Worm (Caenorhabditis elegans): ENCODE results near the gene F59E11.2.

F59E11.2 gene

ce11 chrV:9001175-9001574 lies at the start of gene F59E11.2:
Gene F59E11.2, plus strand, starts transcription at chrV:9001475.
- TF ChIP-seq unc-120 (tag; optimal IDR thresholded peaks at IDR 0.05; ENCODE audit: poor library complexity, severe bottlenecking) (no peak), ceh-39 (tag; optimal IDR thresholded peaks at IDR 0.05) (no peak), flh-1 (GFP tag; optimal IDR thresholded peaks at IDR 0.05) (no peak), elt-1 (tag; optimal IDR thresholded peaks at IDR 0.05; ENCODE audit: borderline replicate concordance, insufficient read depth) (no peak)

DNA sequence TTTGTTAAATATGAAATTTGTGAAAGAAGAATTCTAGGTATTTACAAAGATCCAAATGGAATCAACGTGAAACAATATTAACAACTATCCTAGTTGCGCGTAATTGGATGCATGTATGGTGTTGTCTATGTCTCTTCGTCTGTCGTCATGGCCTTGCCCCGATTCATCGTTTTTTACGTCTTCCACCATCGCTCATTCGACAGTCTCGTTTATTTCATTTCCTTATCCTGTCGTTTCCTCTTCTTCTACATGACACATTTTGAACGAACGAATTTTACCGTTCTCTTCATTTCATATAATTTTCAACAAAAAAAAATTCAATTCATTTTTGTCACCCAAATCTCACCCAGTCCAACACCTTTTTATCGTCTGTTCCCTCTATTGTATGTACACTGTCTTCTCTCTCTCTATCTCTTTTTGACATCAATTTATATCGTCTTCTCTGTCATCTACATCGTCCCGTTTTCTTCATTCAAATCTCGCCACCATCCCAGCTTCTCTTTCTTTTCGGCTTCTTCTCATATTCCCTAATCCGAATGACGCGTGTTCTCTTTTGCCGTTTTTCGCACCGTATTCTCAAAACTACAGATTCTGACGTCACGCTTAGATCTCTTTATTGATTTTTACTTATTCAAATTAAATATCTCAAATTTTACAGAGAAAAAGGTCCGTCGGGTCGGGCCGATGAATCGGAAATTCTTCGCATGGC lies 44.7 kb upstream of the F59E11.2 start, which contains the start of gene ttc-17:
Gene ttc-17, plus strand, starts transcription at position 659 of the 709 bp plus-strand sequence.
- TF ChIP-seq ham-2 (GFP tag; optimal IDR thresholded peaks at IDR 0.05) (peak; percentile 17), tbx-8 (GFP tag; optimal IDR thresholded peaks at IDR 0.05) (no peak), zip-8 (tag; optimal IDR thresholded peaks at IDR 0.05) (no peak), ces-1 (GFP tag; optimal IDR thresholded peaks at IDR 0.05) (peak; percentile 34)

DNA sequence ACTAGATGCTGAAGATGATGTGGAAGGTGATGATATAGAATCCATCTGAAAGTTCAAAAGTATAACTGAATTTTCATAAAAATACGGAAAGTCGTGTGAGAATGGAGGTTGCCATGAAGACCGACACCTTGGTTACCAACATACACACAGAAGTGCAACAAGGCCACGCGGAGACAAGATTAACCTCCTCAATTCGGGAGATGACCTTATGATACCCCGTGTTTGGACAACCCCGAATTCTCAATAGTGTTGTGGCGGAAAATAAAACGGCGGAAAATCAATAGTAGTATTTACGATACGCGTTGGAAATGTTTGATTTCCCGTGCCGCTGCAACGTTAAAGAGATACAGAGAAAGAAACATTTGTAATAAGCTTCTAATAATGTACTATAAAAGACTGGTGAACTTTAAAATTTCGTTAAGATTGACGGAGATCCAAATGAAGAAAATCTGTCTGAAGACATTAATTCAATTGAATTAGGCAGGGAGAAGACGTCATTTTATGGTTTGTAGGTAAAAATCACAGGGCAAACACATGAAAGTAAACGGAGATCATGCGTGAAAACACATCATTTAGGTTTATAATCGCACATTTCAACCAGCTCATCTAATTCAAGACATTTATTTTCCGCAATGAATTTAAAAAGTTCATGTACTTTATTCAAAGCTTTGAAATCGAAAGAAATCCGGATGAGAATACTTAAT lies 37.1 kb upstream of the F59E11.2 start, which contains the start of gene nhr-44:
Gene nhr-44, minus strand, starts transcription at position 51 of the 704 bp plus-strand sequence.
- TF ChIP-seq flh-1 (GFP tag; optimal IDR thresholded peaks at IDR 0.05) (no peak), pha-4 (tag; optimal IDR thresholded peaks at IDR 0.05) (peak; percentile 50), elt-1 (tag; optimal IDR thresholded peaks at IDR 0.05; ENCODE audit: borderline replicate concordance, insufficient read depth) (peak; percentile 18)

- no peak for TF ChIP-seq snpc-4 (tag; optimal IDR thresholded peaks at IDR 0.05)
Measured at ce11 chrV:8966086-8966485, 35.2 kb upstream of the F59E11.2 start, which contains the start of gene nhr-219. Gene nhr-219, minus strand, starts transcription at chrV:8966186.

DNA sequence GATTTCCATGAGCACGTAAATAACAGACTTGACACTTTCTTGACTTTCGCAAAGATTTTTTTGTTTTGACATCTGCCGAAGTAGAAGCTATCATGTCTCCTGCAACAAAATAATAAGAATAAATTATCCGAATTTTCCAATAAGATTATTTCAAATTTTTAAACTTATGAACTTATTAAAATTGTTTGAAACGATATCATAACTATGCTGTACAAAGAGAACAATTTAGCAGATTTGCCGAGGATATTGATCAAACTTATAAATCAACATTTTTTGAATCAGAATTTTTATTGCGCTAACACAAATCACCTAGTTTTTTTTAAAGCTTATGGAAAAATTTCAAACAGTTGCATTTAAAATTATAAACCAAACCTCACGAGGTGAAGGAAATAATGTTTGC lies 29.0 kb upstream of the F59E11.2 start, which contains the start of gene nhr-195:
Gene nhr-195, minus strand, starts transcription at position 101 of the 400 bp plus-strand sequence.
- no peak for TF ChIP-seq pha-4 (tag; optimal IDR thresholded peaks at IDR 0.05)
- TF ChIP-seq lin-32 (GFP tag; optimal IDR thresholded peaks at IDR 0.05), result no peak
- no peak for TF ChIP-seq drap-1 (GFP tag; optimal IDR thresholded peaks at IDR 0.05)

ce11 chrV:8974889-8975422 lies 26.3 kb upstream of the F59E11.2 start, which contains the start of gene nhr-143:
Gene nhr-143, minus strand, starts transcription at chrV:8974939.
- no peak for TF ChIP-seq tbx-8 (GFP tag; optimal IDR thresholded peaks at IDR 0.05)
- TF ChIP-seq ceh-43 (GFP tag; optimal IDR thresholded peaks at IDR 0.05), result no peak
- no peak for TF ChIP-seq sem-2 (GFP tag; optimal IDR thresholded peaks at IDR 0.05)
- TF ChIP-seq unc-62 (GFP tag; optimal IDR thresholded peaks at IDR 0.05), result no peak
- no peak for TF ChIP-seq ztf-11 (tag; optimal IDR thresholded peaks at IDR 0.05)
- no peak for TF ChIP-seq elt-1 (tag; optimal IDR thresholded peaks at IDR 0.05; ENCODE audit: borderline replicate concordance, insufficient read depth)
- TF ChIP-seq nhr-12 (tag; optimal IDR thresholded peaks at IDR 0.05), result no peak
- TF ChIP-seq hlh-1 (tag; optimal IDR thresholded peaks at IDR 0.05), result no peak
- TF ChIP-seq mls-2 (tag; optimal IDR thresholded peaks at IDR 0.05), result no peak
- TF ChIP-seq elt-3 (tag; optimal IDR thresholded peaks at IDR 0.05), result no peak
- no peak for TF ChIP-seq sptf-1 (tag; optimal IDR thresholded peaks at IDR 0.05)
- no peak for TF ChIP-seq pha-4 (tag; optimal IDR thresholded peaks at IDR 0.05)
- TF ChIP-seq lsy-2 (tag; optimal IDR thresholded peaks at IDR 0.05), result no peak

- TF ChIP-seq lsy-2 (tag; optimal IDR thresholded peaks at IDR 0.05) (no peak), M03D4.4 (tag; optimal IDR thresholded peaks at IDR 0.05) (no peak), snpc-4 (tag; optimal IDR thresholded peaks at IDR 0.05) (no peak), nhr-12 (tag; optimal IDR thresholded peaks at IDR 0.05) (no peak), ceh-83 (GFP tag; optimal IDR thresholded peaks at IDR 0.05) (no peak), zip-8 (tag; optimal IDR thresholded peaks at IDR 0.05) (no peak), sptf-1 (tag; optimal IDR thresholded peaks at IDR 0.05) (no peak)
Measured at ce11 chrV:8977895-8978294, 23.4 kb upstream of the F59E11.2 start.
